Fruit fly (Drosophila melanogaster): ENCODE data around the gene by.
A peak's percentile ranks its signal among the peaks of the same experiment; 100 is the strongest.

The by gene

dm6 chr3R:9577382-9578137, 44.7 kb upstream of the by start, which contains the start of the genes Kap-alpha3 and Son (continued):
- TF ChIP-seq Lpt (GFP tag; optimal IDR thresholded peaks at IDR 0.05): peak; percentile 56
- peak; percentile 53 for TF ChIP-seq CG4318 (GFP tag; optimal IDR thresholded peaks at IDR 0.05)
- TF ChIP-seq CG11902 (GFP tag; optimal IDR thresholded peaks at IDR 0.05): peak; percentile 74
- TF ChIP-seq dac (GFP tag; optimal IDR thresholded peaks at IDR 0.05): peak; percentile 63
- TF ChIP-seq CG8319 (GFP tag; optimal IDR thresholded peaks at IDR 0.05): peak; percentile 75
- TF ChIP-seq spab (GFP tag; optimal IDR thresholded peaks at IDR 0.05): peak; percentile 61
- peak; percentile 92 for TF ChIP-seq CG6854 (GFP tag; optimal IDR thresholded peaks at IDR 0.05)
- peak; percentile 69 for TF ChIP-seq fd59A (GFP tag; optimal IDR thresholded peaks at IDR 0.05)
- peak; percentile 94 for TF ChIP-seq Eip78C (GFP tag)
- TF ChIP-seq Hr39 (GFP tag; optimal IDR thresholded peaks at IDR 0.05): peak; percentile 91
- peak; percentile 85 for TF ChIP-seq acj6 (GFP tag; optimal IDR thresholded peaks at IDR 0.05)
- peak; percentile 81 for TF ChIP-seq Blimp-1 (GFP tag; optimal IDR thresholded peaks at IDR 0.05)

dm6 chr3R:9573812-9574587, 41.2 kb upstream of the by start, which contains the start of gene CG9399:
Gene CG9399, minus strand, starts transcription at chr3R:9574211.
- TF ChIP-seq CG31627 (GFP tag; optimal IDR thresholded peaks at IDR 0.05) (peak; percentile 97), eg (GFP tag; IDR thresholded peaks at IDR 0.05) (peak; percentile 99), Smox (GFP tag; optimal IDR thresholded peaks at IDR 0.05) (peak; percentile 98), Blimp-1 (GFP tag; optimal IDR thresholded peaks at IDR 0.05) (peak; percentile 81), achi (GFP tag; optimal IDR thresholded peaks at IDR 0.05) (peak; percentile 97), CG32006 (GFP tag; optimal IDR thresholded peaks at IDR 0.05) (peak; percentile 98), Hr38 (GFP tag; optimal IDR thresholded peaks at IDR 0.05) (peak; percentile 72), lz (GFP tag; optimal IDR thresholded peaks at IDR 0.05) (peak; percentile 98), Sox102F (GFP tag; optimal IDR thresholded peaks at IDR 0.05) (peak; percentile 97), dsx (GFP tag; optimal IDR thresholded peaks at IDR 0.05; ENCODE audit: poor library complexity, severe bottlenecking) (peak; percentile 95), CG6163 (GFP tag; IDR thresholded peaks at IDR 0.05) (peak; percentile 99), CG8319 (GFP tag; optimal IDR thresholded peaks at IDR 0.05) (peak; percentile 95), CG11762 (GFP tag; optimal IDR thresholded peaks at IDR 0.05; ENCODE audit: insufficient read depth) (peak; percentile 97), Sox14 (GFP tag; optimal IDR thresholded peaks at IDR 0.05) (peak; percentile 96), fd59A (GFP tag; optimal IDR thresholded peaks at IDR 0.05) (peak; percentile 92), CG34406 (GFP tag; optimal IDR thresholded peaks at IDR 0.05) (peak; percentile 97), ss (GFP tag; optimal IDR thresholded peaks at IDR 0.05) (peak; percentile 96 to 97), Eip93F (GFP tag; optimal IDR thresholded peaks at IDR 0.05) (peak; percentile 98), cyc (GFP tag; optimal IDR thresholded peaks at IDR 0.05) (peak; percentile 96), esn (GFP tag; optimal IDR thresholded peaks at IDR 0.05) (peak; percentile 98), CG4318 (GFP tag; optimal IDR thresholded peaks at IDR 0.05) (peak; percentile 97), CG6854 (GFP tag; optimal IDR thresholded peaks at IDR 0.05) (peak; percentile 87), svp (GFP tag) (peak; percentile 98), CG1621 (tag; optimal IDR thresholded peaks at IDR 0.05) (peak; percentile 93), acj6 (GFP tag; optimal IDR thresholded peaks at IDR 0.05) (peak; percentile 98), CG7368 (GFP tag; optimal IDR thresholded peaks at IDR 0.05) (peak; percentile 94), CG11902 (GFP tag; optimal IDR thresholded peaks at IDR 0.05) (peak; percentile 93), Met (GFP tag; optimal IDR thresholded peaks at IDR 0.05) (peak; percentile 96), topi (GFP tag; optimal IDR thresholded peaks at IDR 0.05) (peak; percentile 96), fd85E (GFP tag; optimal IDR thresholded peaks at IDR 0.05) (peak; percentile 81), dac (GFP tag; optimal IDR thresholded peaks at IDR 0.05) (peak; percentile 98), CG8119 (GFP tag; IDR thresholded peaks at IDR 0.05) (peak; percentile 97), Sox15 (GFP tag; optimal IDR thresholded peaks at IDR 0.05) (peak; percentile 97), salr (GFP tag; optimal IDR thresholded peaks at IDR 0.05) (peak; percentile 95 to 98), Lpt (GFP tag; optimal IDR thresholded peaks at IDR 0.05) (peak; percentile 96), CG8632 (GFP tag; optimal IDR thresholded peaks at IDR 0.05) (peak; percentile 97), Ets21C (GFP tag; optimal IDR thresholded peaks at IDR 0.05) (peak; percentile 93), OdsH (GFP tag; optimal IDR thresholded peaks at IDR 0.05) (peak; percentile 99), CG9139 (GFP tag; optimal IDR thresholded peaks at IDR 0.05) (peak; percentile 91), spab (GFP tag; optimal IDR thresholded peaks at IDR 0.05) (peak; percentile 91), vri (GFP tag; optimal IDR thresholded peaks at IDR 0.05) (peak; percentile 94), Hr4 (GFP tag; optimal IDR thresholded peaks at IDR 0.05) (peak; percentile 98), Hr39 (GFP tag; optimal IDR thresholded peaks at IDR 0.05) (peak; percentile 96)
